Worm (Caenorhabditis elegans) whole organism, late embryonic: ENCODE measurements around the gene hex-2.
A peak's percentile ranks its signal among the peaks of the same experiment; 100 is the strongest.
"Not testable (repeated sequence)": the region's sequence is repeated elsewhere in the genome, so short reads cannot be mapped to it uniquely, and the experiment has no call there.

ENCODE experiments used
- C08G9.2 ChIP-seq: sonication (generic microtip); optimal IDR thresholded peaks from 2 replicates; lab custom pipeline; 2016; ENCODE audit warnings: mild to moderate bottlenecking, missing genetic modification characterization, moderate library complexity, missing compliant biosample characterization
- F13H6.1 ChIP-seq: sonication (generic microtip); optimal IDR thresholded peaks from 2 replicates; lab custom pipeline; 2016; ENCODE audit warnings: missing genetic modification characterization, missing compliant biosample characterization
- K02D7.2 ChIP-seq: sonication (generic microtip); optimal IDR thresholded peaks from 2 replicates; lab custom pipeline; 2017; ENCODE audit warnings: mild to moderate bottlenecking, missing genetic modification characterization, missing compliant biosample characterization
- K09A11.1 ChIP-seq: sonication (generic microtip); optimal IDR thresholded peaks from 2 replicates; lab custom pipeline; 2017; ENCODE audit warnings: antibody characterized with exemption, mild to moderate bottlenecking, missing genetic modification characterization, missing compliant biosample characterization; ENCODE audit not compliant: insufficient read depth
- T23F11.4 ChIP-seq: fragments of 200-800 bp; sonication (Bioruptor generic); optimal IDR thresholded peaks from 2 replicates; lab custom pipeline; 2018; ENCODE audit warnings: mild to moderate bottlenecking, missing genetic modification characterization, missing compliant biosample characterization
- ahr-1 ChIP-seq: sonication (generic microtip); optimal IDR thresholded peaks from 2 replicates; lab custom pipeline; 2016; ENCODE audit warnings: missing genetic modification characterization, missing compliant biosample characterization
- ceh-14 ChIP-seq: sonication (generic microtip); optimal IDR thresholded peaks from 2 replicates; lab custom pipeline; 2016; ENCODE audit warnings: missing genotype, missing genetic modification characterization, missing compliant biosample characterization
- ceh-18 ChIP-seq: sonication (generic microtip); optimal IDR thresholded peaks from 2 replicates; lab custom pipeline; 2016; ENCODE audit warnings: missing genetic modification characterization, missing compliant biosample characterization
- ceh-22 ChIP-seq: sonication (generic microtip); optimal IDR thresholded peaks from 2 replicates; lab custom pipeline; 2017; ENCODE audit warnings: missing biosample characterization, missing genetic modification characterization
- ceh-24 ChIP-seq: sonication (generic microtip); optimal IDR thresholded peaks from 2 replicates; lab custom pipeline; 2016; ENCODE audit warnings: mild to moderate bottlenecking, missing genetic modification characterization, missing compliant biosample characterization
- ceh-30 ChIP-seq: fragments of 150-350 bp; optimal IDR thresholded peaks from 2 replicates; lab custom pipeline; 2014; ENCODE audit warnings: missing biosample characterization, missing genetic modification characterization
- ceh-31 ChIP-seq: sonication (generic microtip); optimal IDR thresholded peaks from 2 replicates; lab custom pipeline; 2016; ENCODE audit warnings: missing genetic modification characterization, missing compliant biosample characterization
- ceh-34 ChIP-seq: sonication (generic microtip); optimal IDR thresholded peaks from 2 replicates; lab custom pipeline; 2016; ENCODE audit warnings: mild to moderate bottlenecking, missing genetic modification characterization, missing compliant biosample characterization
- ceh-6 ChIP-seq: fragments of 200-800 bp; sonication (Bioruptor generic); optimal IDR thresholded peaks from 2 replicates; lab custom pipeline; 2018; ENCODE audit warnings: mild to moderate bottlenecking, missing genetic modification characterization, missing compliant biosample characterization
- che-1 ChIP-seq: sonication (generic microtip); optimal IDR thresholded peaks from 2 replicates; lab custom pipeline; 2016; ENCODE audit warnings: mild to moderate bottlenecking, missing genetic modification characterization, missing compliant biosample characterization
- elt-4 ChIP-seq: sonication (generic microtip); optimal IDR thresholded peaks from 2 replicates; lab custom pipeline; 2016; ENCODE audit warnings: missing genetic modification characterization, missing compliant biosample characterization
- eyg-1 ChIP-seq: sonication (generic microtip); optimal IDR thresholded peaks from 2 replicates; lab custom pipeline; 2016; ENCODE audit warnings: missing genotype, missing genetic modification characterization, missing compliant biosample characterization
- hlh-13 ChIP-seq: fragments of 200-800 bp; sonication (Bioruptor generic); optimal IDR thresholded peaks from 2 replicates; lab custom pipeline; 2018; ENCODE audit warnings: mild to moderate bottlenecking, missing genetic modification characterization, missing compliant biosample characterization
- hlh-15 ChIP-seq: sonication (generic microtip); optimal IDR thresholded peaks from 2 replicates; lab custom pipeline; 2016; ENCODE audit warnings: missing genetic modification characterization, missing compliant biosample characterization
- hlh-30 ChIP-seq: sonication (generic microtip); optimal IDR thresholded peaks from 2 replicates; lab custom pipeline; 2017; ENCODE audit warnings: antibody characterized with exemption, missing genetic modification characterization, missing compliant biosample characterization; ENCODE audit not compliant: insufficient read depth
- madf-2 ChIP-seq: sonication (generic microtip); optimal IDR thresholded peaks from 2 replicates; lab custom pipeline; 2017; ENCODE audit warnings: missing genetic modification characterization, missing compliant biosample characterization
- nfya-1 ChIP-seq: sonication (generic microtip); optimal IDR thresholded peaks from 2 replicates; lab custom pipeline; 2017; ENCODE audit warnings: missing genetic modification characterization, mild to moderate bottlenecking, missing compliant biosample characterization, antibody characterized with exemption, moderate library complexity
- nhr-11 ChIP-seq: fragments of 150-350 bp; optimal IDR thresholded peaks from 2 replicates; lab custom pipeline; 2014; ENCODE audit warnings: missing biosample characterization, missing genetic modification characterization
- nhr-232 ChIP-seq: sonication (generic microtip); optimal IDR thresholded peaks from 2 replicates; lab custom pipeline; 2016; ENCODE audit warnings: missing genetic modification characterization, missing compliant biosample characterization
- npax-4 ChIP-seq: sonication (generic microtip); optimal IDR thresholded peaks from 2 replicates; lab custom pipeline; 2016; ENCODE audit warnings: missing genetic modification characterization, missing compliant biosample characterization
- odd-2 ChIP-seq: sonication (generic microtip); optimal IDR thresholded peaks from 2 replicates; lab custom pipeline; 2017; ENCODE audit warnings: antibody characterized with exemption, mild to moderate bottlenecking, missing genetic modification characterization, missing compliant biosample characterization
- pat-9 ChIP-seq: fragments of 200-800 bp; sonication (Bioruptor generic); optimal IDR thresholded peaks from 2 replicates; lab custom pipeline; 2018; ENCODE audit warnings: mild to moderate bottlenecking, missing genetic modification characterization, moderate library complexity, missing compliant biosample characterization
- pha-4 ChIP-seq: fragments of 150-350 bp; optimal IDR thresholded peaks from 2 replicates; lab custom pipeline; 2018; ENCODE audit warnings: missing biosample characterization, missing genetic modification reagents, missing genetic modification characterization
- pros-1 ChIP-seq: fragments of 150-350 bp; optimal IDR thresholded peaks from 2 replicates; lab custom pipeline; 2014; ENCODE audit warnings: missing biosample characterization, missing genetic modification reagents, missing genetic modification characterization
- ref-2 ChIP-seq: sonication (generic microtip); optimal IDR thresholded peaks from 2 replicates; lab custom pipeline; 2016; ENCODE audit warnings: missing genetic modification characterization, missing compliant biosample characterization
- sdc-2 ChIP-seq: sonication (generic microtip); optimal IDR thresholded peaks from 2 replicates; lab custom pipeline; 2016; ENCODE audit warnings: missing genotype, missing genetic modification characterization, missing compliant biosample characterization
- sox-2 ChIP-seq: fragments of 200-800 bp; sonication (Bioruptor generic); IDR thresholded peaks from 2 replicates; pipeline ENCODE4 v1.3.6; 2022; ENCODE audit warnings: missing genetic modification reagents, missing genetic modification characterization, missing compliant biosample characterization
- sox-4 ChIP-seq: sonication (generic microtip); optimal IDR thresholded peaks from 2 replicates; lab custom pipeline; 2017; ENCODE audit warnings: mild to moderate bottlenecking, missing genetic modification characterization, inconsistent platforms, missing compliant biosample characterization
- syd-9 ChIP-seq: sonication (generic microtip); optimal IDR thresholded peaks from 2 replicates; lab custom pipeline; 2016; ENCODE audit warnings: mild to moderate bottlenecking, missing genetic modification characterization, moderate library complexity, missing compliant biosample characterization
- tbx-2 ChIP-seq: sonication (generic microtip); optimal IDR thresholded peaks from 2 replicates; lab custom pipeline; 2016; ENCODE audit warnings: missing genetic modification characterization, missing compliant biosample characterization
- unc-55 ChIP-seq: sonication (generic microtip); optimal IDR thresholded peaks from 2 replicates; lab custom pipeline; 2017; ENCODE audit warnings: missing biosample characterization, missing genetic modification reagents, missing genetic modification characterization
- unc-86 ChIP-seq: sonication (generic microtip); optimal IDR thresholded peaks from 2 replicates; lab custom pipeline; 2016; ENCODE audit warnings: missing genetic modification characterization, missing compliant biosample characterization
- ztf-16 ChIP-seq: sonication (generic microtip); optimal IDR thresholded peaks from 2 replicates; lab custom pipeline; 2017; ENCODE audit warnings: missing genetic modification characterization, missing compliant biosample characterization

Gene hex-2

ce11 chrV:5647359-5647758 lies 6.9 kb upstream of the hex-2 start, which contains the start of gene C14C11.4:
C14C11.4 (plus strand) TSS chrV:5647610.
- TF ChIP-seq unc-55 (GFP tag; lab: Kevin White, UChicago) (no peak), K09A11.1 (no peak), syd-9 (tag; lab: Kevin White, UChicago) (no peak), ahr-1 (tag; lab: Kevin White, UChicago) (no peak), T23F11.4 (no peak), ceh-34 (no peak), nhr-11 (tag; lab: Kevin White, UChicago) (no peak), ceh-24 (tag; lab: Kevin White, UChicago) (no peak), sox-4 (tag; lab: Kevin White, UChicago) (no peak), elt-4 (tag; lab: Kevin White, UChicago) (no peak), F13H6.1 (tag; lab: Kevin White, UChicago) (no peak), sox-2 (GFP tag; lab: Robert Waterston, UW) (no peak), ceh-6 (GFP tag; lab: Kevin White, UChicago) (no peak), ztf-16 (no peak), nhr-232 (tag; lab: Kevin White, UChicago) (no peak), C08G9.2 (no peak), ceh-31 (tag; lab: Kevin White, UChicago) (no peak)
- TF ChIP-seq, all 69 proteins: peak for 0

DNA sequence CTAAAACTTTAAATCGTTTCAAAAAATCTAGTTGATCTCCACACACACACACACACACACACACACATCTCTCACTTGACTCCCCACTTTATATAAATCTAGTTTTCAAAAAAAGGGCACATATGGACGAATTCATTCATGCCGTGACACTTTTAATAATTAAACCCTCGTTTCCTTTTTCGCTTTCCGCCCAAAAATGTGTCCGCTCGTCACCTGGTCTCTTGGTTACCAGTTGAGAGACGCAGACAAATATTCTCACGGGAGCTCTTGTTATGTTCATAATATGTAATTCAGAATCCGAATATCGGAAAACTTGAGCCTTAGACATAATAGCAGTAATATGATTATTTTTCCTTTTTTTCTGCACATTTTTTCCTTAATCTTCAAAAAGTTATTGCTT lies 2.3 kb upstream of the hex-2 start:
- TF ChIP-seq hlh-30 (tag; lab: Kevin White, UChicago) (peak; percentile 19), ceh-18 (tag; lab: Kevin White, UChicago) (no peak)
- TF ChIP-seq, all 69 proteins: peak for 1

DNA sequence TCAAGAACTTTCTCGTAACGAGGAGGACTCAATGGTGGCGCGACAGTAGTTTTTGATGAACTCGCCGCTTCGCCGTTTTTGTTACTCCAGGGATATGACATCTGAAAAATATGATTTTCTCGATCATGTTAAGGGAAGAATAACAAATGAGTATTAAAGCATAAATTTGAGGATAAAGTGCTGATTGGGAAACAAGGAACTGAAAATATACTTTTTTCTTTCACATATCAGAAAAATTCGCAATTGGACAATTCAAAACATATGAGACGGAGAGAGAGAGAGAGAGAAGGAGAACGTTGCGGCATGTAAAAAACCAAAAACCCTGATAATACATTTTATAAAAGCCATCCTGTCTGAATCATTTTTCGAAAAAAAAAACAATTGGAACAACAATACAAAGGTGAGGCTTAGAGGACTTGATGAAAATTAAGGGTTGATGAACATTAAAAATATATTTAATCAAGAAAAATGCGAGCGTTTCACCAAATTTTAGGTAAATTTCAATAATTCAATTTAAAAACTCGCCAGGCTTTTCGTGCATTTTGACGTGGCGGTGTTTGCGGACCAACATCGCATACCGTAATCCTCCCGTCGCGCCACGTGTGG lies 6.5 kb downstream of the hex-2 start, which contains the start of the genes mut-14 and C14C11.2:
TSS of gene mut-14 (minus strand) at position 101 of the 606 bp plus-strand sequence.
TSS of gene C14C11.2 (plus strand) at position 556 of the 606 bp plus-strand sequence.
- TF ChIP-seq hlh-13 (GFP tag; lab: Kevin White, UChicago) (no peak), pros-1 (tag; lab: Kevin White, UChicago) (no peak), nhr-232 (tag; lab: Kevin White, UChicago) (no peak), pha-4 (no peak), K02D7.2 (tag; lab: Kevin White, UChicago) (no peak), sdc-2 (tag; lab: Kevin White, UChicago) (no peak), nfya-1 (tag; lab: Kevin White, UChicago) (no peak), ref-2 (no peak), odd-2 (no peak), pat-9 (tag; lab: Kevin White, UChicago) (no peak)

ce11 chrV:5663317-5663716 lies 9.1 kb downstream of the hex-2 start, which contains the start of gene C14C11.1:
C14C11.1 (plus strand) TSS chrV:5663617.
- TF ChIP-seq F13H6.1, ceh-22, che-1 (tag; lab: Kevin White, UChicago): not testable (repeated sequence)

ce11 chrV:5666036-5666729 lies 11.9 kb downstream of the hex-2 start, which contains the start of gene C14C11.7:
C14C11.7 (minus strand) TSS chrV:5666086.
- TF ChIP-seq C08G9.2 (no peak), ceh-14 (tag; lab: Kevin White, UChicago) (no peak), eyg-1 (tag; lab: Kevin White, UChicago) (no peak), madf-2 (tag; lab: Kevin White, UChicago) (no peak), hlh-15 (no peak), tbx-2 (tag; lab: Kevin White, UChicago) (no peak), unc-86 (tag; lab: Kevin White, UChicago) (no peak), K02D7.2 (tag; lab: Kevin White, UChicago) (no peak), ceh-30 (tag; lab: Kevin White, UChicago) (no peak), npax-4 (tag; lab: Kevin White, UChicago) (no peak)
